Worm (Caenorhabditis elegans) whole organism, L4/young adult: Measurements from ENCODE around the gene xbp-1.

ENCODE experiments used
- W03F9.2 ChIP-seq: fragments of 150-350 bp; optimal IDR thresholded peaks from 2 replicates; lab custom pipeline; 2014; ENCODE audit warnings: missing biosample characterization, missing genetic modification characterization
- dao-5 ChIP-seq: sonication (generic microtip); optimal IDR thresholded peaks from 2 replicates; lab custom pipeline; 2016; ENCODE audit warnings: missing genotype, missing genetic modification characterization, moderate library complexity, missing compliant biosample characterization

DNA sequence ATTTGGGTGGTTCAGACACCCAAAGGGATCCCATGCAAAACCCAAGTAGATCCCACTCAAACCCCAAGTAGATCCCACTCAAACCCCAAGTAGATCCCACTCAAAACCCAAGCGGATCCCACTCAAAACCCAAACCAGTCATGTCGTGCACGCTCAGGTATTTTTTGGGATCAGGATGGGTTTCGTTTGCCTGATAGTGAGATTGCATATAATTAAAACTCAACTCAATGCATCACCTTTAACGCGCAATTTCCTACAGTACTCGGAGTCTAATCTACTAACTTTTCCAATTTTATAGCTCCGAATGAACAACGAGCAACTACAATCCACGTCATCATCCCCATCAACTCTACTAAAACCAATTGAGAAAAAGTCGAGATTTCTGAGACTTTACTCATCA, 15.6 kb downstream of the xbp-1 start, which contains the start of gene phlp-2:
- TF ChIP-seq dao-5 (tag; lab: Kevin White, UChicago) (no peak), W03F9.2 (no peak)
